Worm (Caenorhabditis elegans): Measurements from ENCODE around the gene alh-10.

ce11 chrX:7139614-7140013, 3.8 kb downstream of the alh-10 start, which contains the start of gene clec-86:
- TF ChIP-seq ztf-6 (GFP tag; IDR thresholded peaks at IDR 0.05) (no peak), T26A5.8 (tag; optimal IDR thresholded peaks at IDR 0.05) (no peak), unc-130 (GFP tag; optimal IDR thresholded peaks at IDR 0.05) (no peak), ets-4 (GFP tag; optimal IDR thresholded peaks at IDR 0.05) (no peak), zim-3 (tag; optimal IDR thresholded peaks at IDR 0.05) (no peak), B0035.1 (tag; optimal IDR thresholded peaks at IDR 0.05) (no peak), gei-17 (GFP tag; optimal IDR thresholded peaks at IDR 0.05) (no peak), tbx-9 (tag; optimal IDR thresholded peaks at IDR 0.05; ENCODE audit: borderline replicate concordance) (no peak), F39B2.1 (GFP tag; IDR thresholded peaks at IDR 0.05) (no peak)
